Fruit fly (Drosophila melanogaster) whole organism, embryonic: ENCODE results near the gene lbe.

ENCODE experiments used
- CG10654 ChIP-seq: fragments of 200-800 bp; sonication (Bioruptor generic); optimal IDR thresholded peaks from 2 replicates; lab custom pipeline; 2016; ENCODE audit warnings: missing biosample characterization, missing genetic modification characterization
- CG12104 ChIP-seq: fragments of 200-800 bp; sonication (Bioruptor generic); optimal IDR thresholded peaks from 3 replicates; lab custom pipeline; 2016; ENCODE audit warnings: missing biosample characterization, missing genetic modification characterization
- CG2678 ChIP-seq: fragments of 200-800 bp; sonication (Bioruptor generic); optimal IDR thresholded peaks from 3 replicates; lab custom pipeline; 2019; ENCODE audit warnings: missing biosample characterization, mild to moderate bottlenecking, missing genetic modification characterization, moderate library complexity
- CG32772 ChIP-seq: fragments of 200-800 bp; sonication (Bioruptor generic); IDR thresholded peaks from 2 replicates; pipeline ENCODE4 v1.3.6; 2022; ENCODE audit warnings: missing biosample characterization, missing genetic modification characterization
- Dll ChIP-seq: fragments of 200-800 bp; sonication (Bioruptor generic); IDR thresholded peaks from 4 replicates; pipeline ENCODE4 v1.3.6; 2022; ENCODE audit warnings: missing biosample characterization, missing genetic modification characterization; ENCODE audit not compliant: partially characterized antibody
- Doc2 ChIP-seq: fragments of 200-800 bp; sonication (Bioruptor generic); IDR thresholded peaks from 2 replicates; pipeline ENCODE4 v1.3.6; 2022; ENCODE audit warnings: missing biosample characterization, missing genetic modification characterization
- Nf-YB ChIP-seq: fragments of 200-800 bp; sonication (Bioruptor generic); optimal IDR thresholded peaks from 3 replicates; lab custom pipeline; 2019; ENCODE audit warnings: missing biosample characterization, mild to moderate bottlenecking, missing genetic modification characterization, moderate library complexity
- YL-1 ChIP-seq: fragments of 200-800 bp; sonication (Bioruptor generic); optimal IDR thresholded peaks from 3 replicates; lab custom pipeline; 2017; ENCODE audit warnings: missing biosample characterization, mild to moderate bottlenecking, missing genetic modification characterization
- chinmo ChIP-seq: fragments of 200-800 bp; sonication (Bioruptor generic); IDR thresholded peaks from 4 replicates; pipeline ENCODE4 v1.3.6; 2022; ENCODE audit warnings: missing biosample characterization, missing genetic modification characterization; ENCODE audit not compliant: partially characterized antibody
- dmrt99B ChIP-seq: fragments of 200-800 bp; sonication (Bioruptor generic); optimal IDR thresholded peaks from 2 replicates; lab custom pipeline; 2018; ENCODE audit warnings: missing biosample characterization, mild to moderate bottlenecking, missing genetic modification characterization, moderate library complexity
- gro ChIP-seq: fragments of 200-800 bp; sonication (Bioruptor generic); optimal IDR thresholded peaks from 2 replicates; lab custom pipeline; 2016; ENCODE audit warnings: missing biosample characterization, missing genetic modification characterization
- gsb-n ChIP-seq: fragments of 200-800 bp; sonication (Bioruptor generic); optimal IDR thresholded peaks from 3 replicates; lab custom pipeline; 2018; ENCODE audit warnings: missing biosample characterization, mild to moderate bottlenecking, missing genetic modification characterization
- hkb ChIP-seq, 2 experiments: fragments of 200-800 bp in 1 of 2; fragments of >200 bp in 1 of 2; sonication (Bioruptor generic) in 1 of 2; IDR thresholded peaks in 1 of 2; optimal IDR thresholded peaks in 1 of 2; 2 replicates each; pipeline versions ENCODE4 v1.3.6 to Lab custom; 2017 to 2022; ENCODE audit warnings: missing biosample characterization in 1 of 2, missing genetic modification characterization in 1 of 2

dm6 chr3R:21481960-21482359 is 35.6 kb upstream of the lbe start, which contains the start of gene Fancm:
- TF ChIP-seq chinmo (GFP tag; lab: Robert Waterston, UW) (no peak), Dll (GFP tag; lab: Robert Waterston, UW) (peak; percentile 82), YL-1 (GFP tag; lab: Kevin White, UChicago) (peak; percentile 52), CG12104 (peak; percentile 37), CG2678 (tag; lab: Kevin White, UChicago) (no peak), gsb-n (tag; lab: Kevin White, UChicago) (no peak), CG32772 (GFP tag; lab: Robert Waterston, UW) (peak; percentile 27; the same call in 1 of the 2 replicates), hkb (optimal IDR thresholded peaks at IDR 0.05; lab: Kevin White, UChicago) (no peak), hkb (GFP tag; IDR thresholded peaks at IDR 0.05; lab: Robert Waterston, UW) (no peak), CG10654 (peak; percentile 54), dmrt99B (tag; lab: Kevin White, UChicago) (no peak), gro (peak; percentile 68), Doc2 (GFP tag; lab: Robert Waterston, UW) (no peak), Nf-YB (GFP tag; lab: Kevin White, UChicago) (peak; percentile 4)
